Fruit fly (Drosophila melanogaster) whole organism, adult: ENCODE results near the gene CG6325.

Experiments
- CG11617 ChIP-seq: fragments of 200-800 bp; sonication (Bioruptor generic); optimal IDR thresholded peaks from 2 replicates; lab custom pipeline; 2017; ENCODE audit warnings: mild to moderate bottlenecking, missing biosample characterization, missing genetic modification reagents, missing genetic modification characterization
- CG12768 ChIP-seq: fragments of 200-800 bp; sonication (Bioruptor generic); optimal IDR thresholded peaks from 2 replicates; lab custom pipeline; 2017; ENCODE audit warnings: missing biosample characterization, missing genetic modification characterization, mild to moderate bottlenecking, moderate library complexity, missing genetic modification reagents
- CG14711 ChIP-seq: fragments of 200-800 bp; sonication (Bioruptor generic); optimal IDR thresholded peaks from 2 replicates; lab custom pipeline; 2018; ENCODE audit warnings: missing biosample characterization, mild to moderate bottlenecking, missing genetic modification characterization, moderate library complexity
- CG1620 ChIP-seq: fragments of 200-800 bp; sonication (Bioruptor generic); optimal IDR thresholded peaks from 2 replicates; lab custom pipeline; 2016; ENCODE audit warnings: missing biosample characterization, missing genetic modification characterization
- Clk ChIP-seq: fragments of 200-800 bp; sonication (Bioruptor generic); optimal IDR thresholded peaks from 2 replicates; lab custom pipeline; 2017; ENCODE audit warnings: missing biosample characterization, missing genetic modification characterization
- Crg-1 ChIP-seq: fragments of 200-800 bp; sonication (Bioruptor generic); optimal IDR thresholded peaks from 2 replicates; lab custom pipeline; 2016; ENCODE audit warnings: missing biosample characterization, missing genetic modification characterization
- Hr96 ChIP-seq: fragments of 200-800 bp; sonication (Bioruptor generic); optimal IDR thresholded peaks from 2 replicates; lab custom pipeline; 2016; ENCODE audit warnings: missing biosample characterization, missing genetic modification characterization
- Mnt ChIP-seq: fragments of 200-800 bp; sonication (Bioruptor generic); optimal IDR thresholded peaks from 2 replicates; lab custom pipeline; 2016; ENCODE audit warnings: missing biosample characterization, mild to moderate bottlenecking, missing genetic modification characterization
- bab1 ChIP-seq: fragments of 200-800 bp; sonication (Bioruptor generic); optimal IDR thresholded peaks from 3 replicates; lab custom pipeline; 2019; ENCODE audit warnings: missing biosample characterization, mild to moderate bottlenecking, missing genetic modification characterization, moderate library complexity
- pad ChIP-seq: fragments of 200-800 bp; sonication (Bioruptor generic); optimal IDR thresholded peaks from 3 replicates; lab custom pipeline; 2017; ENCODE audit warnings: missing biosample characterization, missing genetic modification characterization, mild to moderate bottlenecking, moderate library complexity, missing genetic modification reagents
- tj ChIP-seq: fragments of 200-800 bp; sonication (Bioruptor generic); optimal IDR thresholded peaks from 3 replicates; lab custom pipeline; 2017; ENCODE audit warnings: missing biosample characterization, mild to moderate bottlenecking, missing genetic modification characterization, moderate library complexity

- TF ChIP-seq CG1620 (no peak), CG11617 (no peak), bab1 (GFP tag; lab: Kevin White, UChicago) (no peak), Hr96 (GFP tag; lab: Kevin White, UChicago) (no peak), Mnt (GFP tag; lab: Kevin White, UChicago) (no peak), pad (GFP tag; lab: Kevin White, UChicago) (no peak), CG12768 (GFP tag; lab: Kevin White, UChicago) (no peak), Clk (no peak), tj (GFP tag; lab: Kevin White, UChicago) (no peak), Crg-1 (no peak), CG14711 (tag; lab: Kevin White, UChicago) (no peak)
Observed at dm6 chr3R:10378989-10379388, 28.1 kb downstream of the CG6325 start.
